Fruit fly (Drosophila melanogaster): ENCODE results near the gene CG17475.

The CG17475 gene

dm6 chr3R:17117607-17118327, 12.5 kb downstream of the CG17475 start (continued):
- TF ChIP-seq slbo (GFP tag; IDR thresholded peaks at IDR 0.05) (no peak), CG8478 (optimal IDR thresholded peaks at IDR 0.05) (no peak), D (optimal IDR thresholded peaks at IDR 0.05) (no peak), D (GFP tag; optimal IDR thresholded peaks at IDR 0.05) (peak; percentile 30), Hr78 (GFP tag; optimal IDR thresholded peaks at IDR 0.05) (no peak), sima (GFP tag; optimal IDR thresholded peaks at IDR 0.05) (no peak), CG8924 (tag; optimal IDR thresholded peaks at IDR 0.05) (peak; percentile 12), so (GFP tag; IDR thresholded peaks at IDR 0.05) (no peak), Dek (tag; optimal IDR thresholded peaks at IDR 0.05) (no peak), grn (GFP tag; optimal IDR thresholded peaks at IDR 0.05) (peak; percentile 34), inv (GFP tag; IDR thresholded peaks at IDR 0.05; ENCODE audit: partially characterized antibody) (no peak), CG12391 (tag; optimal IDR thresholded peaks at IDR 0.05) (peak; percentile 29), gsb-n (tag; optimal IDR thresholded peaks at IDR 0.05) (peak; percentile 42), D19B (GFP tag; optimal IDR thresholded peaks at IDR 0.05) (no peak), CG2202 (tag; optimal IDR thresholded peaks at IDR 0.05) (peak; percentile 27), stwl (tag; optimal IDR thresholded peaks at IDR 0.05) (no peak), CG4360 (GFP tag; IDR thresholded peaks at IDR 0.05) (no peak), nerfin-2 (GFP tag; IDR thresholded peaks at IDR 0.05; ENCODE audit: partially characterized antibody) (no peak), Lhr (GFP tag; optimal IDR thresholded peaks at IDR 0.05) (no peak), Trl (optimal IDR thresholded peaks at IDR 0.05) (no peak), Trl (GFP tag; optimal IDR thresholded peaks at IDR 0.05) (no peak), CG12155 (GFP tag; optimal IDR thresholded peaks at IDR 0.05) (no peak), Hr51 (GFP tag; optimal IDR thresholded peaks at IDR 0.05) (no peak), maf-S (GFP tag; optimal IDR thresholded peaks at IDR 0.05) (no peak), CG2120 (GFP tag; optimal IDR thresholded peaks at IDR 0.05) (peak; percentile 4), lilli (GFP tag; optimal IDR thresholded peaks at IDR 0.05) (no peak), jigr1 (GFP tag; IDR thresholded peaks at IDR 0.05) (no peak), CG13775 (GFP tag; optimal IDR thresholded peaks at IDR 0.05) (no peak), CG10267 (tag; optimal IDR thresholded peaks at IDR 0.05) (peak; percentile 14), CG33557 (GFP tag; optimal IDR thresholded peaks at IDR 0.05) (no peak), bowl (GFP tag; IDR thresholded peaks at IDR 0.05) (no peak), tio (GFP tag; optimal IDR thresholded peaks at IDR 0.05) (peak; percentile 17), CG2199 (GFP tag; IDR thresholded peaks at IDR 0.05) (peak; percentile 67; the same call in 2 of the 3 replicates), CG14667 (GFP tag; IDR thresholded peaks at IDR 0.05) (no peak), chif (GFP tag; optimal IDR thresholded peaks at IDR 0.05) (peak in 1 of 2 experiments; percentile 6), CG10321 (GFP tag; IDR thresholded peaks at IDR 0.05) (no peak), tll (GFP tag; optimal IDR thresholded peaks at IDR 0.05) (no peak), gcm (GFP tag; optimal IDR thresholded peaks at IDR 0.05) (peak; percentile 12), CG15073 (GFP tag; optimal IDR thresholded peaks at IDR 0.05) (no peak), row (GFP tag; IDR thresholded peaks at IDR 0.05) (peak; percentile 53; the same call in 2 of the 3 replicates), CG7271 (tag; optimal IDR thresholded peaks at IDR 0.05) (no peak), nau (GFP tag; optimal IDR thresholded peaks at IDR 0.05) (no peak), CG2889 (GFP tag; IDR thresholded peaks at IDR 0.05) (no peak), CG6689 (GFP tag; IDR thresholded peaks at IDR 0.05) (0 out of 2 replicates have a peak, but pooled peaks have one; percentile 8), Meics (GFP tag; optimal IDR thresholded peaks at IDR 0.05) (peak; percentile 2), Oli (tag; optimal IDR thresholded peaks at IDR 0.05) (peak; percentile 22), nmo (GFP tag; optimal IDR thresholded peaks at IDR 0.05) (peak; percentile 64), scrt (GFP tag; optimal IDR thresholded peaks at IDR 0.05) (no peak), CG4617 (GFP tag; optimal IDR thresholded peaks at IDR 0.05; ENCODE audit: borderline replicate concordance) (no peak), HLH3B (GFP tag; IDR thresholded peaks at IDR 0.05) (no peak)
